Worm (Caenorhabditis elegans): ENCODE measurements around the gene stn-2.

DNA sequence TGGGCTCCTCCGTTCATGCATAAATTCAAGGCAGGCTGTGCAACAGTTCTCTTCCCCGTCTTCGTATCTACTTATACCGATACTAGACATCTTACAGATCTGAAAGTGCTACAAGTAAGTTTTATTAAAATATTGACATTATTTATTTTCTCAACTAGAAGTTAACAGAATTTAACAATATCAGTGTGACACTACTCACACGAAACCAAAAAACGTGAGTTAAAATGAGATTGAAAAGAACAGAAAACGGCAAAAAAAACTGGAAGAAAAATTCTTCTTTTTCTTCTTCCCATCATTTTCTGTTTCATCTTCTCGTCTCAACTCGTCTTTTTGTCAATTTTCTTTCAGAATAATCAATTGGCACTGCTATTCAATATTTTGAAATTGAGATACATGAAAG lies 23.5 kb downstream of the stn-2 start, which contains the start of gene F27D9.12:
- no peak for TF ChIP-seq nhr-90 (tag; optimal IDR thresholded peaks at IDR 0.05; ENCODE audit: poor library complexity)
- TF ChIP-seq ama-1 (optimal IDR thresholded peaks at IDR 0.05): no peak
- TF ChIP-seq ztf-4 (tag; optimal IDR thresholded peaks at IDR 0.05): no peak
- no peak for TF ChIP-seq nhr-77 (tag; optimal IDR thresholded peaks at IDR 0.05)
- no peak for TF ChIP-seq ceh-63 (GFP tag; optimal IDR thresholded peaks at IDR 0.05)
- no peak for TF ChIP-seq mep-1 (tag; optimal IDR thresholded peaks at IDR 0.05)
- TF ChIP-seq lin-35 (GFP tag; optimal IDR thresholded peaks at IDR 0.05): no peak
- TF ChIP-seq alr-1 (tag; optimal IDR thresholded peaks at IDR 0.05; ENCODE audit: borderline replicate concordance): no peak
- TF ChIP-seq unc-62 (GFP tag; optimal IDR thresholded peaks at IDR 0.05): no peak

Measured in whole organism, L1 larva.